Worm (Caenorhabditis elegans) whole organism, late embryonic: ENCODE measurements around the gene cdc-37.

Experiments
- Y22D7AL.16 ChIP-seq: sonication (generic microtip); optimal IDR thresholded peaks from 2 replicates; lab custom pipeline; 2016; ENCODE audit warnings: missing genetic modification characterization, missing compliant biosample characterization
- ama-1 ChIP-seq: fragments of 150-350 bp; optimal IDR thresholded peaks from 2 replicates; lab custom pipeline; 2014
- ceh-30 ChIP-seq: fragments of 150-350 bp; optimal IDR thresholded peaks from 2 replicates; lab custom pipeline; 2014; ENCODE audit warnings: missing biosample characterization, missing genetic modification characterization
- ceh-6 ChIP-seq: fragments of 200-800 bp; sonication (Bioruptor generic); optimal IDR thresholded peaks from 2 replicates; lab custom pipeline; 2018; ENCODE audit warnings: mild to moderate bottlenecking, missing genetic modification characterization, missing compliant biosample characterization
- nfya-1 ChIP-seq: sonication (generic microtip); optimal IDR thresholded peaks from 2 replicates; lab custom pipeline; 2017; ENCODE audit warnings: missing genetic modification characterization, mild to moderate bottlenecking, missing compliant biosample characterization, antibody characterized with exemption, moderate library complexity
- pha-4 ChIP-seq: fragments of 150-350 bp; optimal IDR thresholded peaks from 2 replicates; lab custom pipeline; 2018; ENCODE audit warnings: missing biosample characterization, missing genetic modification reagents, missing genetic modification characterization
- pros-1 ChIP-seq: fragments of 150-350 bp; optimal IDR thresholded peaks from 2 replicates; lab custom pipeline; 2014; ENCODE audit warnings: missing biosample characterization, missing genetic modification reagents, missing genetic modification characterization
- sdc-2 ChIP-seq: sonication (generic microtip); optimal IDR thresholded peaks from 2 replicates; lab custom pipeline; 2016; ENCODE audit warnings: missing genotype, missing genetic modification characterization, missing compliant biosample characterization
- tbx-2 ChIP-seq: sonication (generic microtip); optimal IDR thresholded peaks from 2 replicates; lab custom pipeline; 2016; ENCODE audit warnings: missing genetic modification characterization, missing compliant biosample characterization
- tbx-7 ChIP-seq: sonication (generic microtip); optimal IDR thresholded peaks from 2 replicates; lab custom pipeline; 2016; ENCODE audit warnings: missing genotype, missing genetic modification characterization, missing compliant biosample characterization

- TF ChIP-seq tbx-2 (tag; lab: Kevin White, UChicago) (no peak), pha-4 (tag; lab: Kevin White, UChicago) (no peak), nfya-1 (tag; lab: Kevin White, UChicago) (no peak), Y22D7AL.16 (tag; lab: Kevin White, UChicago) (no peak), ama-1 (lab: Kevin White, UChicago) (no peak), ceh-6 (GFP tag; lab: Kevin White, UChicago) (no peak), sdc-2 (tag; lab: Kevin White, UChicago) (no peak), ceh-30 (tag; lab: Kevin White, UChicago) (no peak), pros-1 (tag; lab: Kevin White, UChicago) (no peak), tbx-7 (tag; lab: Kevin White, UChicago) (no peak)
Observed at ce11 chrII:568776-569175, 11.6 kb downstream of the cdc-37 start, which contains the start of gene W08F4.5.
